Worm (Caenorhabditis elegans) whole organism, L4 larva: ENCODE results near the gene F31F7.1.

Source experiments
- F26F4.8 ChIP-seq: fragments of 200-800 bp; sonication (Bioruptor generic); conservative IDR thresholded peaks from 2 replicates; pipeline ENCODE4 v1.3.6; 2022; ENCODE audit warnings: missing genetic modification characterization, missing compliant biosample characterization
- F37D6.2 ChIP-seq: sonication (generic microtip); optimal IDR thresholded peaks from 2 replicates; lab custom pipeline; 2016; ENCODE audit warnings: mild to moderate bottlenecking, missing genetic modification characterization, missing compliant biosample characterization
- F44E2.7 ChIP-seq: fragments of 200-800 bp; sonication (Bioruptor generic); IDR thresholded peaks from 2 replicates; pipeline ENCODE4 v2.1.2; 2022; ENCODE audit warnings: missing genetic modification characterization, missing compliant biosample characterization
- Y48G9A.11 ChIP-seq: fragments of 200-800 bp; sonication (Bioruptor generic); IDR thresholded peaks from 2 replicates; pipeline ENCODE4 v1.3.6; 2022; ENCODE audit warnings: missing genetic modification reagents, missing genetic modification characterization, missing compliant biosample characterization
- ZK337.2 ChIP-seq: fragments of 200-800 bp; sonication (Bioruptor generic); IDR thresholded peaks from 2 replicates; pipeline ENCODE4 v1.3.6; 2022; ENCODE audit warnings: missing genetic modification reagents, missing genetic modification characterization, missing compliant biosample characterization
- aha-1 ChIP-seq: fragments of 150-350 bp; peaks from one replicate; lab custom pipeline; 2014; ENCODE audit warnings: missing biosample characterization, missing genetic modification characterization
- attf-4 ChIP-seq: sonication (generic microtip); optimal IDR thresholded peaks from 3 replicates; lab custom pipeline; 2017; ENCODE audit warnings: missing biosample characterization, missing genetic modification characterization
- ceh-28 ChIP-seq: fragments of 150-350 bp; optimal IDR thresholded peaks from 2 replicates; lab custom pipeline; 2014; ENCODE audit warnings: missing biosample characterization, missing genetic modification reagents, missing genetic modification characterization
- ceh-32 ChIP-seq: sonication (generic microtip); optimal IDR thresholded peaks from 2 replicates; lab custom pipeline; 2016; ENCODE audit warnings: mild to moderate bottlenecking, missing genetic modification characterization, missing compliant biosample characterization; ENCODE audit not compliant: poor library complexity
- ceh-44 ChIP-seq: fragments of 200-800 bp; sonication (Bioruptor generic); IDR thresholded peaks from 2 replicates; pipeline ENCODE4 v1.3.6; 2022; ENCODE audit warnings: missing genetic modification reagents, missing genetic modification characterization, missing compliant biosample characterization
- ceh-62 ChIP-seq: sonication (generic microtip); optimal IDR thresholded peaks from 2 replicates; lab custom pipeline; 2017; ENCODE audit warnings: missing biosample characterization, missing genetic modification characterization
- ceh-82 ChIP-seq: sonication (generic microtip); optimal IDR thresholded peaks from 2 replicates; lab custom pipeline; 2017; ENCODE audit warnings: missing biosample characterization, missing genetic modification characterization
- ctbp-1 ChIP-seq: fragments of 200-800 bp; sonication (Bioruptor generic); IDR thresholded peaks from 2 replicates; pipeline ENCODE4 v1.3.6; 2022; ENCODE audit warnings: missing genetic modification reagents, missing genetic modification characterization, missing compliant biosample characterization
- daf-16 ChIP-seq, 3 experiments: sonication (generic microtip); optimal IDR thresholded peaks; 2 replicates each; lab custom pipeline; 2016 to 2017; ENCODE audit warnings: missing genetic modification characterization in 3 of 3, missing genetic modification reagents in 3 of 3, mild to moderate bottlenecking in 2 of 3, missing compliant biosample characterization in 2 of 3, missing biosample characterization in 1 of 3, moderate library complexity in 1 of 3
- daf-19 ChIP-seq: fragments of 200-800 bp; sonication (Bioruptor generic); conservative IDR thresholded peaks from 2 replicates; pipeline ENCODE4 v1.3.6; 2022; ENCODE audit warnings: missing genetic modification characterization, missing compliant biosample characterization
- dmd-6 ChIP-seq: fragments of 200-800 bp; sonication (Bioruptor generic); IDR thresholded peaks from 2 replicates; pipeline ENCODE4 v1.3.6; 2022; ENCODE audit warnings: missing genetic modification reagents, missing genetic modification characterization, missing compliant biosample characterization
- dve-1 ChIP-seq: sonication (generic microtip); optimal IDR thresholded peaks from 2 replicates; lab custom pipeline; 2017; ENCODE audit warnings: antibody characterized with exemption, mild to moderate bottlenecking, missing genetic modification characterization, missing compliant biosample characterization; ENCODE audit not compliant: insufficient read depth
- egl-43 ChIP-seq: fragments of 200-800 bp; sonication (Bioruptor generic); IDR thresholded peaks from 2 replicates; pipeline ENCODE4 v1.3.6; 2022; ENCODE audit warnings: missing genetic modification reagents, missing genetic modification characterization, missing compliant biosample characterization
- fkh-10 ChIP-seq: fragments of 150-350 bp; optimal IDR thresholded peaks from 2 replicates; lab custom pipeline; 2014; ENCODE audit warnings: missing biosample characterization, missing genetic modification reagents, missing genetic modification characterization
- hif-1 ChIP-seq, 2 experiments: sonication (generic microtip); optimal IDR thresholded peaks; 2 replicates each; lab custom pipeline; 2016 to 2017; ENCODE audit warnings: missing compliant biosample characterization in 2 of 2, missing genetic modification characterization in 2 of 2, missing genetic modification reagents in 2 of 2, missing genotype in 2 of 2, mild to moderate bottlenecking in 1 of 2
- hlh-11 ChIP-seq: fragments of 200-800 bp; sonication (Bioruptor generic); optimal IDR thresholded peaks from 2 replicates; lab custom pipeline; 2018; ENCODE audit warnings: mild to moderate bottlenecking, missing genetic modification characterization, missing compliant biosample characterization
- hlh-30 ChIP-seq: sonication (generic microtip); optimal IDR thresholded peaks from 2 replicates; lab custom pipeline; 2017; ENCODE audit warnings: antibody characterized with exemption, mild to moderate bottlenecking, missing genetic modification characterization, missing compliant biosample characterization; ENCODE audit not compliant: insufficient read depth
- lim-7 ChIP-seq: fragments of 200-800 bp; sonication (Bioruptor generic); IDR thresholded peaks from 2 replicates; pipeline ENCODE4 v1.3.6; 2022; ENCODE audit warnings: missing genetic modification characterization, missing compliant biosample characterization
- lin-29 ChIP-seq: fragments of 200-800 bp; sonication (Bioruptor generic); IDR thresholded peaks from 2 replicates; pipeline ENCODE4 v1.3.6; 2022; ENCODE audit warnings: missing genetic modification reagents, missing genetic modification characterization, missing compliant biosample characterization
- lin-38 ChIP-seq: fragments of 200-800 bp; sonication (Bioruptor generic); IDR thresholded peaks from 2 replicates; pipeline ENCODE4 v1.3.6; 2022; ENCODE audit warnings: missing genetic modification reagents, missing genetic modification characterization, missing compliant biosample characterization
- lsy-2 ChIP-seq, 2 experiments: fragments of 150-350 bp in 1 of 2; sonication (generic microtip) in 1 of 2; optimal IDR thresholded peaks; 2 replicates each; lab custom pipeline; 2014 to 2017; ENCODE audit warnings: missing biosample characterization in 2 of 2, missing genetic modification characterization in 2 of 2
- madf-5 ChIP-seq, 2 experiments: fragments of 200-800 bp; sonication (Bioruptor generic); IDR thresholded peaks; 2 replicates each; pipeline ENCODE4 v1.3.6; 2022; ENCODE audit warnings: missing compliant biosample characterization in 2 of 2, missing genetic modification characterization in 2 of 2
- madf-9 ChIP-seq: fragments of 200-800 bp; sonication (Bioruptor generic); conservative IDR thresholded peaks from 2 replicates; pipeline ENCODE4 v1.3.6; 2022; ENCODE audit warnings: missing genetic modification reagents, missing genetic modification characterization, missing compliant biosample characterization
- mdl-1 ChIP-seq, 2 experiments: fragments of 150-350 bp in 1 of 2; sonication (generic microtip) in 1 of 2; optimal IDR thresholded peaks; 2 replicates each; lab custom pipeline; 2014 to 2017; ENCODE audit warnings: missing biosample characterization in 2 of 2, missing genetic modification characterization in 2 of 2
- mxl-2 ChIP-seq: fragments of 200-800 bp; sonication (Bioruptor generic); conservative IDR thresholded peaks from 2 replicates; pipeline ENCODE4 v1.3.6; 2022; ENCODE audit warnings: missing genetic modification reagents, missing genetic modification characterization, missing compliant biosample characterization
- mxl-3 ChIP-seq: fragments of 200-800 bp; sonication (Bioruptor generic); optimal IDR thresholded peaks from 2 replicates; lab custom pipeline; 2018; ENCODE audit warnings: mild to moderate bottlenecking, missing genetic modification characterization, missing compliant biosample characterization
- nhr-10 ChIP-seq: fragments of 150-350 bp; optimal IDR thresholded peaks from 2 replicates; lab custom pipeline; 2014; ENCODE audit warnings: missing biosample characterization, missing genetic modification characterization
- nhr-102 ChIP-seq: sonication (generic microtip); optimal IDR thresholded peaks from 2 replicates; lab custom pipeline; 2016; ENCODE audit warnings: mild to moderate bottlenecking, missing genetic modification characterization, moderate library complexity, missing compliant biosample characterization
- nhr-28 ChIP-seq: fragments of 150-350 bp; optimal IDR thresholded peaks from 2 replicates; lab custom pipeline; 2014; ENCODE audit warnings: missing biosample characterization, missing genetic modification characterization
- nhr-48 ChIP-seq: sonication (generic microtip); optimal IDR thresholded peaks from 2 replicates; lab custom pipeline; 2016; ENCODE audit warnings: mild to moderate bottlenecking, missing genetic modification characterization, missing compliant biosample characterization
- pha-4 ChIP-seq, 2 experiments: fragments of 150-350 bp in 1 of 2; fragments of 200-800 bp in 1 of 2; sonication (Bioruptor generic) in 1 of 2; IDR thresholded peaks in 1 of 2; optimal IDR thresholded peaks in 1 of 2; 2 replicates each; pipeline versions ENCODE4 v1.3.6 to Lab custom; 2014 to 2022; ENCODE audit warnings: missing genetic modification characterization in 2 of 2, missing genetic modification reagents in 2 of 2, missing biosample characterization in 1 of 2, missing compliant biosample characterization in 1 of 2
- pqm-1 ChIP-seq: sonication (generic microtip); optimal IDR thresholded peaks from 2 replicates; lab custom pipeline; 2017; ENCODE audit warnings: missing biosample characterization, missing genetic modification characterization
- saeg-2 ChIP-seq: fragments of 200-800 bp; sonication (Bioruptor generic); IDR thresholded peaks from 2 replicates; pipeline ENCODE4 v1.3.6; 2022; ENCODE audit warnings: missing genetic modification reagents, missing genetic modification characterization, missing compliant biosample characterization
- skn-1 ChIP-seq: fragments of 150-350 bp; optimal IDR thresholded peaks from 2 replicates; lab custom pipeline; 2014; ENCODE audit warnings: missing biosample characterization, missing genetic modification characterization
- snpc-1.2 ChIP-seq: fragments of 200-800 bp; sonication (Bioruptor generic); IDR thresholded peaks from 2 replicates; pipeline ENCODE4 v1.3.6; 2022; ENCODE audit warnings: missing genetic modification reagents, missing genetic modification characterization, missing compliant biosample characterization
- snpc-4 ChIP-seq: fragments of 150-350 bp; optimal IDR thresholded peaks from 2 replicates; lab custom pipeline; 2014; ENCODE audit warnings: missing biosample characterization, missing genetic modification characterization
- tra-1 ChIP-seq: fragments of 200-800 bp; sonication (Bioruptor generic); IDR thresholded peaks from 2 replicates; pipeline ENCODE4 v1.3.6; 2022; ENCODE audit warnings: missing genetic modification reagents, missing genetic modification characterization, missing compliant biosample characterization
- unc-130 ChIP-seq: sonication (generic microtip); optimal IDR thresholded peaks from 2 replicates; lab custom pipeline; 2016; ENCODE audit warnings: missing genetic modification reagents, missing genetic modification characterization, missing compliant biosample characterization
- unc-39 ChIP-seq: sonication (generic microtip); optimal IDR thresholded peaks from 2 replicates; lab custom pipeline; 2017; ENCODE audit warnings: missing biosample characterization, missing genetic modification characterization
- unc-62 ChIP-seq, 3 experiments: fragments of 150-350 bp in 1 of 3; sonication (generic microtip); optimal IDR thresholded peaks in 2 of 3; peaks in 1 of 3; 1 replicate in 1 of 3; 2 replicates in 2 of 3; lab custom pipeline; 2014 to 2017; ENCODE audit warnings: missing biosample characterization in 3 of 3, missing genetic modification characterization in 3 of 3, missing genetic modification reagents in 3 of 3, missing genotype in 1 of 3

F31F7.1 gene

DNA sequence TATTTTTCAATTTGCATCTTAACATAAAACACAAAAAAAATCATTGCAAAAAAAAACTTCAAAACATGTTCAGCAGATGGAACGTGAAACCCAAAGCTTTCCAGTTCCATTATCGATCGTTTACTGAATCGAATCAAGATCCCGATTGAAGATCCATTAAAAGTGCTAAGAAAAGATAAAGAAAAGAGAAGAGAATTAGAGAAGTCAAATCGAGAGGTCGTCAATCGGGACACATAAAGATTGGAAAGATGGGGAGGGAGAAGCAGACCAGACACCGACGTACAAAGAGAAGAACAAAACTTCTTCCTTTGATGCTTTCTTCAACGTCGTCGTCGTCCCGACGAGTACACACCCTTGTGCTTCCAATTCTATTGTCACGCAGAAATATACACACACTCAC is 43.4 kb upstream of the F31F7.1 start (continued):
- TF ChIP-seq daf-19 (GFP tag; lab: Robert Waterston, UW) (no peak), ceh-32 (tag; lab: Kevin White, UChicago) (no peak), unc-130 (GFP tag; lab: Kevin White, UChicago) (no peak), dve-1 (tag; lab: Kevin White, UChicago) (no peak), nhr-10 (tag; lab: Kevin White, UChicago) (no peak), mdl-1 (tag; optimal IDR thresholded peaks at IDR 0.05; lab: Kevin White, UChicago) (peak in 1 of 2 experiments; percentile 24), attf-4 (tag; lab: Kevin White, UChicago) (no peak), fkh-10 (GFP tag; lab: Kevin White, UChicago) (peak; percentile 47), hlh-11 (tag; lab: Kevin White, UChicago) (peak; percentile 22), snpc-4 (tag; lab: Kevin White, UChicago) (no peak), madf-5 (GFP tag; IDR thresholded peaks at IDR 0.05; lab: Robert Waterston, UW) (no peak), nhr-48 (peak; percentile 36), nhr-28 (tag; lab: Kevin White, UChicago) (no peak), pha-4 (GFP tag; IDR thresholded peaks at IDR 0.05; lab: Robert Waterston, UW) (no peak), pha-4 (tag; optimal IDR thresholded peaks at IDR 0.05; lab: Kevin White, UChicago) (no peak), lim-7 (no peak), ceh-28 (tag; lab: Kevin White, UChicago) (peak; percentile 3), nhr-102 (tag; lab: Kevin White, UChicago) (no peak), madf-9 (no peak)

- no peak for TF ChIP-seq egl-43
- TF ChIP-seq F37D6.2, result no peak
- TF ChIP-seq saeg-2, result no peak
- TF ChIP-seq pqm-1 (tag; lab: Kevin White, UChicago), result no peak
- no peak for TF ChIP-seq ctbp-1 (GFP tag; lab: Robert Waterston, UW)
- no peak for TF ChIP-seq ceh-82 (tag; lab: Kevin White, UChicago)
- TF ChIP-seq Y48G9A.11, result no peak
- TF ChIP-seq, all 104 proteins: peak for 0
Observed at ce11 chrV:6233952-6234351, 42.3 kb upstream of the F31F7.1 start.

ce11 chrV:6234876-6235275 is 41.4 kb upstream of the F31F7.1 start, which contains the start of gene K08B12.3:
Gene K08B12.3, plus strand, starts transcription at chrV:6235176.
- TF ChIP-seq ceh-44, result no peak
- peak; percentile 51 for TF ChIP-seq lin-38 (GFP tag; lab: Robert Waterston, UW)
- TF ChIP-seq unc-39, result no peak
- no peak for TF ChIP-seq mxl-2 (GFP tag; lab: Robert Waterston, UW)
- peak in 1 of 2 experiments; percentile 13 for TF ChIP-seq lsy-2 (tag; optimal IDR thresholded peaks at IDR 0.05; lab: Kevin White, UChicago)
- no peak for TF ChIP-seq skn-1
- peak; percentile 4 for TF ChIP-seq dve-1 (tag; lab: Kevin White, UChicago)

DNA sequence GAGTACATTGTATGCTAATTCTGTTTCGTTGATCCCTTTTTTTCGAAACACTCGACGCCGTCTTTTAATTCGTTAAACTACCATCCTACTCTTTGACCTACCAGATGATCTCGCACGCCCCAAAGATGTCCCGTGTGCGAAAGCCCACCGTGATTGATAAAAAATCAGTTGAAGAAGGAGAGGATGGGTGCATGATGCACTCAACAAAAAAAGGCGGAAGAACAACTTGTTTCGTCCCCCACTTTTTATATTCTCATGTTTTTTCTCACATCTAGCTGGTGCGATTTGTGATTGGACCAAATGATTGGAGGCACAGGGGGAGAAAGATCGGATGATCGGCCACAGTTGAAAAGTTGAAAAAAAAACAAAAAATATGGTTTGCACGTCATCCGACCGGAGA is 37.9 kb upstream of the F31F7.1 start:
- no peak for TF ChIP-seq ceh-62 (tag; lab: Kevin White, UChicago)
- peak; percentile 84 for TF ChIP-seq hlh-30 (tag; lab: Kevin White, UChicago)
- TF ChIP-seq aha-1 (tag; lab: Kevin White, UChicago), result peak; percentile 3
- peak; percentile 62 to 83 for TF ChIP-seq mdl-1 (tag; optimal IDR thresholded peaks at IDR 0.05; lab: Kevin White, UChicago)
- no peak for TF ChIP-seq ZK337.2 (GFP tag; lab: Robert Waterston, UW)
- TF ChIP-seq hlh-11 (tag; lab: Kevin White, UChicago), result peak; percentile 83
- peak in 1 of 2 experiments; percentile 37 for TF ChIP-seq hif-1 (tag; optimal IDR thresholded peaks at IDR 0.05; lab: Kevin White, UChicago)
- TF ChIP-seq mxl-3, result peak; percentile 40
- no peak for TF ChIP-seq snpc-1.2 (GFP tag; lab: Robert Waterston, UW)
- TF ChIP-seq nhr-48, result peak; percentile 99
- TF ChIP-seq F26F4.8, result no peak
- peak; percentile 86 for TF ChIP-seq tra-1 (GFP tag; lab: Robert Waterston, UW)
- TF ChIP-seq ceh-32 (tag; lab: Kevin White, UChicago), result no peak
- 0 out of 2 replicates have a peak, but pooled peaks have one; percentile 42 for TF ChIP-seq lin-29 (GFP tag; lab: Robert Waterston, UW)
- peak in 1 of 2 experiments; percentile 93 for TF ChIP-seq unc-62 (GFP tag; optimal IDR thresholded peaks at IDR 0.05 in 1 of 2; lab: Kevin White, UChicago)
- no peak for TF ChIP-seq unc-62 (tag; optimal IDR thresholded peaks at IDR 0.05; lab: Kevin White, UChicago)
- no peak for TF ChIP-seq F44E2.7
- no peak for TF ChIP-seq daf-16 (GFP tag; optimal IDR thresholded peaks at IDR 0.05; lab: Kevin White, UChicago)
- peak; percentile 2 for TF ChIP-seq daf-16 (tag; optimal IDR thresholded peaks at IDR 0.05; lab: Kevin White, UChicago)
- peak; percentile 86 for TF ChIP-seq dmd-6
- TF ChIP-seq unc-130 (GFP tag; lab: Kevin White, UChicago), result no peak
